Worm (Caenorhabditis elegans) whole organism, L1 larva: ENCODE measurements around the gene metl-5.

ENCODE experiments used
- C16A3.4 ChIP-seq: fragments of 150-350 bp; optimal IDR thresholded peaks from 2 replicates; lab custom pipeline; 2014; ENCODE audit warnings: missing biosample characterization, missing genetic modification characterization
- F16B12.6 ChIP-seq: fragments of 150-350 bp; optimal IDR thresholded peaks from 2 replicates; lab custom pipeline; 2014; ENCODE audit warnings: missing biosample characterization, missing genetic modification characterization
- Y116A8C.19 ChIP-seq: sonication (generic microtip); optimal IDR thresholded peaks from 2 replicates; lab custom pipeline; 2016; ENCODE audit warnings: missing compliant biosample characterization, missing genetic modification characterization, borderline replicate concordance
- alr-1 ChIP-seq: fragments of 200-800 bp; sonication (Bioruptor generic); optimal IDR thresholded peaks from 2 replicates; lab custom pipeline; 2018; ENCODE audit warnings: borderline replicate concordance, mild to moderate bottlenecking, missing genetic modification characterization, missing compliant biosample characterization
- ama-1 ChIP-seq: fragments of 150-350 bp; optimal IDR thresholded peaks from 2 replicates; lab custom pipeline; 2014
- ceh-63 ChIP-seq: fragments of 200-800 bp; sonication (Bioruptor generic); optimal IDR thresholded peaks from 2 replicates; lab custom pipeline; 2018; ENCODE audit warnings: mild to moderate bottlenecking, missing genetic modification characterization, missing compliant biosample characterization
- ceh-8 ChIP-seq: fragments of 200-800 bp; sonication (Bioruptor generic); optimal IDR thresholded peaks from 2 replicates; lab custom pipeline; 2018; ENCODE audit warnings: mild to moderate bottlenecking, missing genetic modification characterization, moderate library complexity, missing compliant biosample characterization
- dsc-1 ChIP-seq: sonication (generic microtip); optimal IDR thresholded peaks from 2 replicates; lab custom pipeline; 2016; ENCODE audit warnings: mild to moderate bottlenecking, missing genetic modification characterization, missing compliant biosample characterization
- efl-1 ChIP-seq, 4 experiments: fragments of 150-350 bp; optimal IDR thresholded peaks in 3 of 4; peaks in 1 of 4; 1 replicate in 1 of 4; 2 replicates in 3 of 4; lab custom pipeline; 2014; ENCODE audit warnings: missing biosample characterization in 2 of 4, missing genetic modification characterization in 2 of 4, missing genetic modification reagents in 2 of 4
- efl-3 ChIP-seq: fragments of 200-800 bp; sonication (Bioruptor generic); optimal IDR thresholded peaks from 2 replicates; lab custom pipeline; 2018; ENCODE audit warnings: mild to moderate bottlenecking, missing genetic modification characterization, missing compliant biosample characterization
- egl-13 ChIP-seq: sonication (generic microtip); optimal IDR thresholded peaks from 2 replicates; lab custom pipeline; 2016; ENCODE audit warnings: missing genotype, missing genetic modification reagents, missing genetic modification characterization, missing compliant biosample characterization
- egl-27 ChIP-seq, 2 experiments: fragments of 150-350 bp in 1 of 2; sonication (generic microtip); optimal IDR thresholded peaks; 3 replicates each; lab custom pipeline; 2017 to 2018; ENCODE audit warnings: missing biosample characterization in 2 of 2, missing genetic modification characterization in 2 of 2, missing genetic modification reagents in 2 of 2
- elt-2 ChIP-seq: sonication (generic microtip); optimal IDR thresholded peaks from 2 replicates; lab custom pipeline; 2016; ENCODE audit warnings: missing genetic modification characterization, mild to moderate bottlenecking, inconsistent platforms, missing compliant biosample characterization, missing genetic modification reagents
- elt-3 ChIP-seq, 6 experiments: fragments of 150-350 bp in 1 of 6; sonication (generic microtip); optimal IDR thresholded peaks; 2 replicates each; lab custom pipeline; 2017 to 2018; ENCODE audit warnings: missing biosample characterization in 6 of 6, missing genetic modification characterization in 6 of 6, inconsistent platforms in 1 of 6
- fkh-10 ChIP-seq: sonication (generic microtip); optimal IDR thresholded peaks from 2 replicates; lab custom pipeline; 2017; ENCODE audit warnings: missing biosample characterization, missing genetic modification reagents, missing genetic modification characterization
- fkh-4 ChIP-seq: sonication (generic microtip); optimal IDR thresholded peaks from 2 replicates; lab custom pipeline; 2016; ENCODE audit warnings: missing compliant biosample characterization, missing genetic modification characterization, borderline replicate concordance
- fos-1 ChIP-seq: fragments of 150-350 bp; optimal IDR thresholded peaks from 2 replicates; lab custom pipeline; 2014; ENCODE audit warnings: missing biosample characterization, missing genetic modification characterization
- hpl-2 ChIP-seq: fragments of 150-350 bp; optimal IDR thresholded peaks from 2 replicates; lab custom pipeline; 2014; ENCODE audit warnings: missing biosample characterization, missing genetic modification reagents, missing genetic modification characterization
- irx-1 ChIP-seq: sonication (generic microtip); optimal IDR thresholded peaks from 2 replicates; lab custom pipeline; 2016; ENCODE audit warnings: missing genetic modification characterization, missing compliant biosample characterization
- isw-1 ChIP-seq: fragments of 200-800 bp; sonication (Bioruptor generic); IDR thresholded peaks from 2 replicates; pipeline ENCODE4 v1.3.6; 2022; ENCODE audit warnings: missing genetic modification characterization, missing compliant biosample characterization
- jun-1 ChIP-seq: fragments of 150-350 bp; optimal IDR thresholded peaks from 2 replicates; lab custom pipeline; 2014; ENCODE audit warnings: missing biosample characterization, missing genetic modification reagents, missing genetic modification characterization
- lin-13 ChIP-seq: fragments of 150-350 bp; optimal IDR thresholded peaks from 2 replicates; lab custom pipeline; 2014; ENCODE audit warnings: missing biosample characterization, missing genetic modification reagents, missing genetic modification characterization
- lin-15B ChIP-seq: fragments of 150-350 bp; sonication (generic microtip); optimal IDR thresholded peaks from 3 replicates; lab custom pipeline; 2014; ENCODE audit warnings: missing biosample characterization, missing genetic modification characterization
- lin-39 ChIP-seq: fragments of 150-350 bp; optimal IDR thresholded peaks from 2 replicates; lab custom pipeline; 2014; ENCODE audit warnings: missing biosample characterization, missing genetic modification reagents, missing genetic modification characterization
- mab-9 ChIP-seq: fragments of 200-800 bp; sonication (Bioruptor generic); IDR thresholded peaks from 2 replicates; pipeline ENCODE4 v1.3.6; 2022; ENCODE audit warnings: missing genetic modification reagents, missing genetic modification characterization, missing compliant biosample characterization
- mdl-1 ChIP-seq, 2 experiments: fragments of 150-350 bp; optimal IDR thresholded peaks; 2 replicates each; lab custom pipeline; 2014 to 2017; ENCODE audit warnings: missing biosample characterization in 2 of 2, missing genetic modification characterization in 2 of 2, inconsistent platforms in 1 of 2
- nhr-12 ChIP-seq: sonication (generic microtip); optimal IDR thresholded peaks from 2 replicates; lab custom pipeline; 2017; ENCODE audit warnings: missing biosample characterization, missing genetic modification characterization
- nhr-20 ChIP-seq: sonication (generic microtip); optimal IDR thresholded peaks from 2 replicates; lab custom pipeline; 2016; ENCODE audit warnings: mild to moderate bottlenecking, missing genetic modification characterization, missing compliant biosample characterization
- nhr-237 ChIP-seq: fragments of 150-350 bp; optimal IDR thresholded peaks from 2 replicates; lab custom pipeline; 2014; ENCODE audit warnings: missing biosample characterization, missing genetic modification characterization
- nhr-71 ChIP-seq: sonication (generic microtip); optimal IDR thresholded peaks from 2 replicates; lab custom pipeline; 2016; ENCODE audit warnings: mild to moderate bottlenecking, missing genetic modification characterization, moderate library complexity, missing compliant biosample characterization
- nhr-76 ChIP-seq: sonication (generic microtip); optimal IDR thresholded peaks from 2 replicates; lab custom pipeline; 2017; ENCODE audit warnings: missing biosample characterization, missing genetic modification characterization
- nhr-85 ChIP-seq: sonication (generic microtip); peaks from one replicate; lab custom pipeline; 2016; ENCODE audit warnings: missing genetic modification characterization, inconsistent platforms, missing compliant biosample characterization
- nhr-90 ChIP-seq: sonication (generic microtip); optimal IDR thresholded peaks from 2 replicates; lab custom pipeline; 2016; ENCODE audit warnings: mild to moderate bottlenecking, missing genetic modification characterization, missing compliant biosample characterization; ENCODE audit not compliant: poor library complexity
- pqm-1 ChIP-seq: sonication (generic microtip); optimal IDR thresholded peaks from 3 replicates; lab custom pipeline; 2017; ENCODE audit warnings: missing biosample characterization, missing genetic modification characterization
- rnt-1 ChIP-seq: sonication (generic microtip); optimal IDR thresholded peaks from 2 replicates; lab custom pipeline; 2016; ENCODE audit warnings: mild to moderate bottlenecking, missing genetic modification characterization, moderate library complexity, missing compliant biosample characterization
- skn-1 ChIP-seq: fragments of 150-350 bp; optimal IDR thresholded peaks from 2 replicates; lab custom pipeline; 2014; ENCODE audit warnings: missing biosample characterization, missing genetic modification characterization
- snu-23 ChIP-seq: sonication (generic microtip); optimal IDR thresholded peaks from 2 replicates; lab custom pipeline; 2016; ENCODE audit warnings: missing genetic modification characterization, missing compliant biosample characterization
- sup-37 ChIP-seq: fragments of 200-800 bp; sonication (Bioruptor generic); optimal IDR thresholded peaks from 2 replicates; lab custom pipeline; 2018; ENCODE audit warnings: mild to moderate bottlenecking, missing genetic modification characterization, missing compliant biosample characterization
- swsn-7 ChIP-seq: sonication (generic microtip); optimal IDR thresholded peaks from 2 replicates; lab custom pipeline; 2016; ENCODE audit warnings: missing genetic modification characterization, missing compliant biosample characterization
- tbx-2 ChIP-seq: sonication (generic microtip); optimal IDR thresholded peaks from 2 replicates; lab custom pipeline; 2016; ENCODE audit warnings: missing genetic modification characterization, missing compliant biosample characterization
- tlp-1 ChIP-seq: fragments of 150-350 bp; optimal IDR thresholded peaks from 2 replicates; lab custom pipeline; 2014; ENCODE audit warnings: missing biosample characterization, missing genetic modification characterization
- unc-130 ChIP-seq: fragments of 150-350 bp; optimal IDR thresholded peaks from 2 replicates; lab custom pipeline; 2017; ENCODE audit warnings: missing biosample characterization, missing genetic modification characterization, inconsistent platforms
- unc-30 ChIP-seq: sonication (generic microtip); optimal IDR thresholded peaks from 2 replicates; lab custom pipeline; 2017; ENCODE audit warnings: missing biosample characterization, missing genetic modification characterization
- unc-62 ChIP-seq: fragments of 150-350 bp; optimal IDR thresholded peaks from 2 replicates; lab custom pipeline; 2014; ENCODE audit warnings: missing biosample characterization, missing genetic modification reagents, missing genetic modification characterization
- unc-98 ChIP-seq: fragments of 200-800 bp; sonication (Bioruptor generic); IDR thresholded peaks from 2 replicates; pipeline ENCODE4 v1.3.6; 2022; ENCODE audit warnings: missing genetic modification characterization, missing compliant biosample characterization
- vab-15 ChIP-seq: sonication (generic microtip); optimal IDR thresholded peaks from 2 replicates; lab custom pipeline; 2017; ENCODE audit warnings: missing genotype, mild to moderate bottlenecking, missing genetic modification characterization, missing compliant biosample characterization
- xbp-1 ChIP-seq: sonication (generic microtip); optimal IDR thresholded peaks from 2 replicates; lab custom pipeline; 2016; ENCODE audit warnings: missing genetic modification characterization, missing compliant biosample characterization
- zag-1 ChIP-seq: fragments of 150-350 bp; optimal IDR thresholded peaks from 2 replicates; lab custom pipeline; 2014; ENCODE audit warnings: missing biosample characterization, missing genetic modification characterization
- ztf-11 ChIP-seq, 2 experiments: sonication (generic microtip); optimal IDR thresholded peaks; 2 replicates each; lab custom pipeline; 2016 to 2017; ENCODE audit warnings: missing genetic modification characterization in 2 of 2, missing biosample characterization in 1 of 2, missing compliant biosample characterization in 1 of 2
- ztf-4 ChIP-seq: fragments of 150-350 bp; optimal IDR thresholded peaks from 2 replicates; lab custom pipeline; 2014; ENCODE audit warnings: missing biosample characterization, missing genetic modification characterization

metl-5 gene

ce11 chrIII:4792560-4793136, 10.2 kb upstream of the metl-5 start, which contains the start of gene mip-1:
mip-1 (plus strand) TSS chrIII:4793086.
- TF ChIP-seq efl-3, result no peak

DNA sequence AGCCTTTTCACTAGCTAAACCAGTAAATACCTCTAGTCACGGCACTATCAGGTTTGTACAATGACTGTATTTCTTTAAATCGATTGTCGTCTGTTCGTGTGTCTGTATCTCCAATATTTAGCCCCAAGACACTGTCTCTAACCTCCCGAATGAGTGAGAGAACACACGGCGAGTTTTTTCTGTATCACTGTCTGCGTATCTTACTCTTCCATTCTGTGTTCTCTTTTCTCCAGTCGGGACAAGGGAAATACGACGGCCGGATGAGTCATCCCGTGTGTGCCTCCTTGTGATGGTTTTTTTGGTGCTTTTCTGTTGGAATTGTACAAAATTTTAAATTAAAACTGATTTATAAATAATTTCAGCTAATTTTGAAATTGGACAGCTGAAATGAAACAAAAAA, 6.8 kb upstream of the metl-5 start:
- TF ChIP-seq nhr-71 (peak; percentile 71), alr-1 (no peak), snu-23 (GFP tag; lab: Kevin White, UChicago) (peak; percentile 72), nhr-76 (tag; lab: Kevin White, UChicago) (no peak), ceh-8 (GFP tag; lab: Kevin White, UChicago) (no peak), isw-1 (GFP tag; lab: Robert Waterston, UW) (no peak), sup-37 (no peak), vab-15 (tag; lab: Kevin White, UChicago) (no peak), rnt-1 (peak; percentile 44), ceh-63 (GFP tag; lab: Kevin White, UChicago) (no peak), jun-1 (tag; lab: Kevin White, UChicago) (peak; percentile 96), mdl-1 (tag; optimal IDR thresholded peaks at IDR 0.05; lab: Kevin White, UChicago) (peak; percentile 4 to 69), fos-1 (tag; lab: Kevin White, UChicago) (peak; percentile 99), zag-1 (tag; lab: Kevin White, UChicago) (no peak), fkh-4 (tag; lab: Kevin White, UChicago) (no peak), efl-1 (optimal IDR thresholded peaks at IDR 0.05; lab: Kevin White, UChicago) (peak; percentile 78 to 80), efl-1 (GFP tag; optimal IDR thresholded peaks at IDR 0.05 in 1 of 2; lab: Kevin White, UChicago) (peak; percentile 60 to 96), dsc-1 (tag; lab: Kevin White, UChicago) (no peak), pqm-1 (no peak), fkh-10 (GFP tag; lab: Kevin White, UChicago) (no peak), ztf-4 (tag; lab: Kevin White, UChicago) (no peak), lin-13 (GFP tag; lab: Kevin White, UChicago) (no peak), elt-2 (no peak), unc-62 (GFP tag; lab: Kevin White, UChicago) (no peak), ztf-11 (tag; optimal IDR thresholded peaks at IDR 0.05; lab: Kevin White, UChicago) (no peak), mab-9 (GFP tag; lab: Robert Waterston, UW) (no peak), Y116A8C.19 (tag; lab: Kevin White, UChicago) (no peak), nhr-85 (tag; lab: Kevin White, UChicago) (peak; percentile 54), F16B12.6 (tag; lab: Kevin White, UChicago) (peak; percentile 57), nhr-90 (peak; percentile 50), unc-30 (no peak), unc-98 (GFP tag; lab: Robert Waterston, UW) (no peak), C16A3.4 (tag; lab: Kevin White, UChicago) (peak; percentile 62), irx-1 (no peak), nhr-12 (tag; lab: Kevin White, UChicago) (no peak), swsn-7 (tag; lab: Kevin White, UChicago) (peak; percentile 47), tbx-2 (tag; lab: Kevin White, UChicago) (peak; percentile 56), egl-27 (tag; optimal IDR thresholded peaks at IDR 0.05; lab: Kevin White, UChicago) (no peak), skn-1 (peak; percentile 27), egl-13 (tag; lab: Kevin White, UChicago) (no peak), lin-39 (tag; lab: Kevin White, UChicago) (no peak), elt-3 (tag; optimal IDR thresholded peaks at IDR 0.05; lab: Kevin White, UChicago) (peak in 3 of 6 experiments; percentile 3 to 78 (median 38)), nhr-20 (peak; percentile 63), ama-1 (lab: Kevin White, UChicago) (no peak), xbp-1 (peak; percentile 46), hpl-2 (GFP tag; lab: Kevin White, UChicago) (no peak), lin-15B (tag; lab: Kevin White, UChicago) (peak; percentile 52), nhr-237 (tag; lab: Kevin White, UChicago) (peak; percentile 5), tlp-1 (no peak), unc-130 (tag; lab: Kevin White, UChicago) (no peak)
